Fruit fly (Drosophila melanogaster) whole organism, prepupa: ENCODE data around the gene gdl.

Experiments used
- CG10631 ChIP-seq: fragments of 200-800 bp; sonication (Bioruptor generic); optimal IDR thresholded peaks from 2 replicates; lab custom pipeline; 2016; ENCODE audit warnings: missing biosample characterization, missing genetic modification characterization
- CG10669 ChIP-seq: fragments of 200-800 bp; sonication (Bioruptor generic); optimal IDR thresholded peaks from 3 replicates; lab custom pipeline; 2018; ENCODE audit warnings: missing biosample characterization, mild to moderate bottlenecking, missing genetic modification characterization, moderate library complexity
- CG11294 ChIP-seq: fragments of 200-800 bp; sonication (Bioruptor generic); IDR thresholded peaks from 2 replicates; pipeline ENCODE4 v1.3.6; 2022; ENCODE audit warnings: missing biosample characterization, missing genetic modification characterization
- CG11762 ChIP-seq: fragments of 200-800 bp; sonication (Bioruptor generic); optimal IDR thresholded peaks from 3 replicates; lab custom pipeline; 2016; ENCODE audit warnings: missing biosample characterization, missing genetic modification characterization; ENCODE audit not compliant: insufficient read depth
- CG11902 ChIP-seq: fragments of 200-800 bp; sonication (Bioruptor generic); optimal IDR thresholded peaks from 3 replicates; lab custom pipeline; 2016; ENCODE audit warnings: missing biosample characterization, missing genetic modification characterization
- CG1621 ChIP-seq: fragments of 200-800 bp; sonication (Bioruptor generic); optimal IDR thresholded peaks from 3 replicates; lab custom pipeline; 2018; ENCODE audit warnings: missing biosample characterization, mild to moderate bottlenecking, missing genetic modification characterization
- CG3032 ChIP-seq: fragments of 200-800 bp; optimal IDR thresholded peaks from 2 replicates; lab custom pipeline; 2019; ENCODE audit warnings: missing biosample characterization, mild to moderate bottlenecking, missing genetic modification characterization, moderate library complexity
- CG31627 ChIP-seq: fragments of 200-800 bp; sonication (Bioruptor generic); optimal IDR thresholded peaks from 3 replicates; lab custom pipeline; 2016; ENCODE audit warnings: missing biosample characterization, missing genetic modification characterization
- CG32006 ChIP-seq: fragments of 200-800 bp; sonication (Bioruptor generic); optimal IDR thresholded peaks from 3 replicates; lab custom pipeline; 2017; ENCODE audit warnings: missing biosample characterization, mild to moderate bottlenecking, missing genetic modification characterization
- CG34406 ChIP-seq: fragments of 200-800 bp; sonication (Bioruptor generic); optimal IDR thresholded peaks from 3 replicates; lab custom pipeline; 2016; ENCODE audit warnings: missing biosample characterization, missing genetic modification characterization
- CG3919 ChIP-seq: fragments of 200-800 bp; sonication (Bioruptor generic); optimal IDR thresholded peaks from 3 replicates; lab custom pipeline; 2016; ENCODE audit warnings: missing biosample characterization, missing genetic modification characterization
- CG4318 ChIP-seq: fragments of 200-800 bp; sonication (Bioruptor generic); optimal IDR thresholded peaks from 3 replicates; lab custom pipeline; 2017; ENCODE audit warnings: missing biosample characterization, mild to moderate bottlenecking, missing genetic modification characterization
- CG6163 ChIP-seq: fragments of 200-800 bp; sonication (Bioruptor generic); IDR thresholded peaks from 3 replicates; pipeline ENCODE4 v1.3.6; 2022; ENCODE audit warnings: missing biosample characterization, missing genetic modification characterization
- CG6276 ChIP-seq: fragments of 200-800 bp; sonication (Bioruptor generic); optimal IDR thresholded peaks from 2 replicates; lab custom pipeline; 2017; ENCODE audit warnings: missing biosample characterization, mild to moderate bottlenecking, missing genetic modification characterization
- CG6792 ChIP-seq: fragments of 200-800 bp; sonication (Bioruptor generic); optimal IDR thresholded peaks from 3 replicates; lab custom pipeline; 2016; ENCODE audit warnings: missing biosample characterization, missing genetic modification characterization
- CG6808 ChIP-seq: fragments of 200-800 bp; sonication (Bioruptor generic); optimal IDR thresholded peaks from 3 replicates; lab custom pipeline; 2017; ENCODE audit warnings: missing biosample characterization, missing genetic modification characterization, mild to moderate bottlenecking, moderate library complexity, missing genetic modification reagents
- CG6854 ChIP-seq: fragments of 200-800 bp; sonication (Bioruptor generic); optimal IDR thresholded peaks from 2 replicates; lab custom pipeline; 2017; ENCODE audit warnings: missing biosample characterization, mild to moderate bottlenecking, missing genetic modification characterization
- CG8319 ChIP-seq: fragments of 200-800 bp; sonication (Bioruptor generic); optimal IDR thresholded peaks from 3 replicates; lab custom pipeline; 2016; ENCODE audit warnings: missing biosample characterization, missing genetic modification characterization
- CG9139 ChIP-seq: fragments of 200-800 bp; sonication (Bioruptor generic); optimal IDR thresholded peaks from 3 replicates; lab custom pipeline; 2017; ENCODE audit warnings: missing biosample characterization, mild to moderate bottlenecking, missing genetic modification characterization
- Eip75B ChIP-seq: fragments of 200-800 bp; sonication (Bioruptor generic); optimal IDR thresholded peaks from 3 replicates; lab custom pipeline; 2016; ENCODE audit warnings: missing biosample characterization, missing genetic modification characterization
- Eip78C ChIP-seq: fragments of 200-800 bp; sonication (Bioruptor generic); peaks from one replicate; lab custom pipeline; 2016; ENCODE audit warnings: missing biosample characterization, missing genetic modification characterization
- Eip93F ChIP-seq: fragments of 200-800 bp; sonication (Bioruptor generic); optimal IDR thresholded peaks from 2 replicates; lab custom pipeline; 2016; ENCODE audit warnings: missing biosample characterization, mild to moderate bottlenecking, missing genetic modification characterization
- Ets21C ChIP-seq: fragments of 200-800 bp; sonication (Bioruptor generic); optimal IDR thresholded peaks from 3 replicates; lab custom pipeline; 2016; ENCODE audit warnings: missing biosample characterization, missing genetic modification characterization
- Ets96B ChIP-seq: fragments of 200-800 bp; optimal IDR thresholded peaks from 2 replicates; lab custom pipeline; 2019; ENCODE audit warnings: missing biosample characterization, mild to moderate bottlenecking, missing genetic modification characterization, moderate library complexity
- Gug ChIP-seq: fragments of 200-800 bp; sonication (Bioruptor generic); IDR thresholded peaks from 2 replicates; pipeline ENCODE4 v1.3.6; 2022; ENCODE audit warnings: missing biosample characterization, missing genetic modification characterization
- Hr38 ChIP-seq: sonication (Bioruptor generic); optimal IDR thresholded peaks from 2 replicates; lab custom pipeline; 2016; ENCODE audit warnings: missing biosample characterization, missing genetic modification characterization
- Hr4 ChIP-seq: fragments of 200-800 bp; sonication (Bioruptor generic); optimal IDR thresholded peaks from 3 replicates; lab custom pipeline; 2016; ENCODE audit warnings: missing biosample characterization, missing genetic modification characterization
- Lpt ChIP-seq: fragments of 200-800 bp; sonication (Bioruptor generic); optimal IDR thresholded peaks from 3 replicates; lab custom pipeline; 2016; ENCODE audit warnings: missing biosample characterization, missing genetic modification characterization
- Met ChIP-seq: fragments of 200-800 bp; sonication (Bioruptor generic); optimal IDR thresholded peaks from 3 replicates; lab custom pipeline; 2016; ENCODE audit warnings: missing biosample characterization, missing genetic modification characterization
- OdsH ChIP-seq: fragments of 200-800 bp; sonication (Bioruptor generic); optimal IDR thresholded peaks from 3 replicates; lab custom pipeline; 2016; ENCODE audit warnings: missing biosample characterization, missing genetic modification characterization
- Smox ChIP-seq: fragments of 200-800 bp; sonication (Bioruptor generic); optimal IDR thresholded peaks from 3 replicates; lab custom pipeline; 2016; ENCODE audit warnings: missing biosample characterization, missing genetic modification characterization
- Sox102F ChIP-seq: fragments of 200-800 bp; sonication (Bioruptor generic); optimal IDR thresholded peaks from 2 replicates; lab custom pipeline; 2016; ENCODE audit warnings: missing biosample characterization, mild to moderate bottlenecking, missing genetic modification characterization
- Sox14 ChIP-seq: fragments of 200-800 bp; sonication (Bioruptor generic); optimal IDR thresholded peaks from 3 replicates; lab custom pipeline; 2016; ENCODE audit warnings: missing biosample characterization, missing genetic modification characterization
- Sox15 ChIP-seq: fragments of 200-800 bp; sonication (Bioruptor generic); optimal IDR thresholded peaks from 3 replicates; lab custom pipeline; 2016; ENCODE audit warnings: missing biosample characterization, missing genetic modification characterization
- achi ChIP-seq: fragments of 200-800 bp; sonication (Bioruptor generic); optimal IDR thresholded peaks from 3 replicates; lab custom pipeline; 2016; ENCODE audit warnings: missing biosample characterization, missing genetic modification characterization
- acj6 ChIP-seq: fragments of 200-800 bp; sonication (Bioruptor generic); optimal IDR thresholded peaks from 3 replicates; lab custom pipeline; 2016; ENCODE audit warnings: missing biosample characterization, missing genetic modification characterization
- dac ChIP-seq: fragments of 200-800 bp; sonication (Bioruptor generic); optimal IDR thresholded peaks from 2 replicates; lab custom pipeline; 2017; ENCODE audit warnings: missing biosample characterization, mild to moderate bottlenecking, missing genetic modification characterization
- dsx ChIP-seq: fragments of 200-800 bp; optimal IDR thresholded peaks from 3 replicates; lab custom pipeline; 2019; ENCODE audit warnings: missing biosample characterization, mild to moderate bottlenecking, missing genetic modification characterization, moderate library complexity; ENCODE audit not compliant: poor library complexity, severe bottlenecking
- eg ChIP-seq: fragments of 200-800 bp; sonication (Bioruptor generic); IDR thresholded peaks from 3 replicates; pipeline ENCODE4 v1.3.6; 2022; ENCODE audit warnings: missing biosample characterization, missing genetic modification characterization
- esn ChIP-seq: fragments of 200-800 bp; sonication (Bioruptor generic); optimal IDR thresholded peaks from 2 replicates; lab custom pipeline; 2016; ENCODE audit warnings: missing biosample characterization, mild to moderate bottlenecking, missing genetic modification characterization, moderate library complexity
- fd59A ChIP-seq: fragments of 200-800 bp; sonication (Bioruptor generic); optimal IDR thresholded peaks from 2 replicates; lab custom pipeline; 2017; ENCODE audit warnings: missing biosample characterization, mild to moderate bottlenecking, missing genetic modification characterization, missing genetic modification reagents
- fd85E ChIP-seq: fragments of 200-800 bp; sonication (Bioruptor generic); optimal IDR thresholded peaks from 3 replicates; lab custom pipeline; 2016; ENCODE audit warnings: missing biosample characterization, missing genetic modification characterization
- fkh ChIP-seq: fragments of 200-800 bp; sonication (Bioruptor generic); optimal IDR thresholded peaks from 3 replicates; lab custom pipeline; 2017; ENCODE audit warnings: missing biosample characterization, mild to moderate bottlenecking, missing genetic modification characterization, moderate library complexity
- pdm3 ChIP-seq: fragments of 200-800 bp; sonication (Bioruptor generic); optimal IDR thresholded peaks from 3 replicates; lab custom pipeline; 2016; ENCODE audit warnings: missing biosample characterization, missing genetic modification characterization
- salr ChIP-seq, 2 experiments: fragments of 200-800 bp; sonication (Bioruptor generic); optimal IDR thresholded peaks; 3 replicates each; lab custom pipeline; 2016 to 2018; ENCODE audit warnings: missing biosample characterization in 2 of 2, missing genetic modification characterization in 2 of 2, mild to moderate bottlenecking in 1 of 2
- spab ChIP-seq: fragments of 200-800 bp; sonication (Bioruptor generic); optimal IDR thresholded peaks from 2 replicates; lab custom pipeline; 2017; ENCODE audit warnings: missing biosample characterization, mild to moderate bottlenecking, missing genetic modification characterization, missing genetic modification reagents
- ss ChIP-seq, 2 experiments: fragments of 200-800 bp; sonication (Bioruptor generic); optimal IDR thresholded peaks; 2 replicates in 1 of 2; 3 replicates in 1 of 2; lab custom pipeline; 2017 to 2018; ENCODE audit warnings: mild to moderate bottlenecking in 2 of 2, missing biosample characterization in 2 of 2, missing genetic modification characterization in 2 of 2, moderate library complexity in 1 of 2
- topi ChIP-seq: fragments of 200-800 bp; sonication (Bioruptor generic); optimal IDR thresholded peaks from 3 replicates; lab custom pipeline; 2016; ENCODE audit warnings: missing biosample characterization, missing genetic modification characterization
- vri ChIP-seq: fragments of 200-800 bp; sonication (Bioruptor generic); optimal IDR thresholded peaks from 3 replicates; lab custom pipeline; 2016; ENCODE audit warnings: missing biosample characterization, mild to moderate bottlenecking, missing genetic modification characterization

Gene gdl

dm6 chr3L:15544455-15545415 is 35.5 kb downstream of the gdl start:
- TF ChIP-seq Gug (GFP tag; lab: Robert Waterston, UW) = no peak
- no peak for TF ChIP-seq CG6276 (GFP tag; lab: Kevin White, UChicago)
- no peak for TF ChIP-seq Sox15 (GFP tag; lab: Kevin White, UChicago)
- no peak for TF ChIP-seq fd85E (GFP tag; lab: Kevin White, UChicago)
- TF ChIP-seq Sox14 = peak; percentile 35
- peak; percentile 59 for TF ChIP-seq esn
- TF ChIP-seq Eip75B (GFP tag; lab: Kevin White, UChicago) = peak; percentile 12
- no peak for TF ChIP-seq CG1621 (tag; lab: Kevin White, UChicago)
- no peak for TF ChIP-seq eg (GFP tag; lab: Robert Waterston, UW)
- TF ChIP-seq acj6 (GFP tag; lab: Kevin White, UChicago) = peak; percentile 37
- TF ChIP-seq Sox102F (GFP tag; lab: Kevin White, UChicago) = peak; percentile 39
- TF ChIP-seq CG6808 (GFP tag; lab: Kevin White, UChicago) = no peak
- TF ChIP-seq CG34406 (GFP tag; lab: Kevin White, UChicago) = peak; percentile 19
- TF ChIP-seq Ets96B (tag; lab: Kevin White, UChicago) = no peak
- TF ChIP-seq CG8319 (GFP tag; lab: Kevin White, UChicago) = no peak
- no peak for TF ChIP-seq Eip93F (GFP tag; lab: Kevin White, UChicago)
- TF ChIP-seq salr (GFP tag; optimal IDR thresholded peaks at IDR 0.05; lab: Kevin White, UChicago) = peak in 1 of 2 experiments; percentile 43
- peak; percentile 32 for TF ChIP-seq vri
- no peak for TF ChIP-seq Lpt (GFP tag; lab: Kevin White, UChicago)
- TF ChIP-seq OdsH = peak; percentile 33
- peak; percentile 61 for TF ChIP-seq Hr4
- peak; percentile 39 for TF ChIP-seq CG6854 (GFP tag; lab: Kevin White, UChicago)
- TF ChIP-seq dac (GFP tag; lab: Kevin White, UChicago) = no peak
- TF ChIP-seq Eip78C (GFP tag; lab: Kevin White, UChicago) = peak; percentile 59
- TF ChIP-seq Hr38 = no peak
- TF ChIP-seq CG6792 (GFP tag; lab: Kevin White, UChicago) = peak; percentile 22
- TF ChIP-seq CG31627 (GFP tag; lab: Kevin White, UChicago) = peak; percentile 47
- peak; percentile 6 for TF ChIP-seq CG3919 (GFP tag; lab: Kevin White, UChicago)
- TF ChIP-seq Met = peak; percentile 65
- TF ChIP-seq CG10669 (GFP tag; lab: Kevin White, UChicago) = no peak
- TF ChIP-seq CG10631 (GFP tag; lab: Kevin White, UChicago) = peak; percentile 44
- TF ChIP-seq dsx (GFP tag; lab: Kevin White, UChicago) = no peak
- TF ChIP-seq CG11762 (GFP tag; lab: Kevin White, UChicago) = no peak
- no peak for TF ChIP-seq ss (GFP tag; optimal IDR thresholded peaks at IDR 0.05; lab: Kevin White, UChicago)
- peak; percentile 7 for TF ChIP-seq pdm3 (GFP tag; lab: Kevin White, UChicago)
- no peak for TF ChIP-seq spab
- TF ChIP-seq CG9139 (GFP tag; lab: Kevin White, UChicago) = no peak
- no peak for TF ChIP-seq CG11902 (GFP tag; lab: Kevin White, UChicago)
- peak; percentile 57 for TF ChIP-seq topi (GFP tag; lab: Kevin White, UChicago)
- TF ChIP-seq CG4318 = peak; percentile 50
- no peak for TF ChIP-seq achi (GFP tag; lab: Kevin White, UChicago)
- peak; percentile 46 for TF ChIP-seq Smox
- no peak for TF ChIP-seq fd59A
- no peak for TF ChIP-seq CG11294 (GFP tag; lab: Robert Waterston, UW)
- no peak for TF ChIP-seq CG3032 (tag; lab: Kevin White, UChicago)
- TF ChIP-seq CG32006 (GFP tag; lab: Kevin White, UChicago) = peak; percentile 74
- peak; percentile 23 for TF ChIP-seq Ets21C (GFP tag; lab: Kevin White, UChicago)
- TF ChIP-seq fkh (GFP tag; lab: Kevin White, UChicago) = peak; percentile 33
- no peak for TF ChIP-seq CG6163
